Fruit fly (Drosophila melanogaster): Measurements from ENCODE around the gene CG4607.

dm6 chrX:7065835-7066234, 3.4 kb upstream of the CG4607 start, which contains the start of gene CG12541:
- TF ChIP-seq ttk (optimal IDR thresholded peaks at IDR 0.05) = no peak
- no peak for TF ChIP-seq insv (optimal IDR thresholded peaks at IDR 0.05)
- no peak for TF ChIP-seq psq (optimal IDR thresholded peaks at IDR 0.05)
- no peak for TF ChIP-seq h (optimal IDR thresholded peaks at IDR 0.05)
- no peak for TF ChIP-seq Myc (optimal IDR thresholded peaks at IDR 0.05)

Data from Kc167 (cell line).